Worm (Caenorhabditis elegans): ENCODE data around the gene zer-1.

zer-1 gene

ce11 chrIII:888983-889549 is 2.5 kb upstream of the zer-1 start:
- TF ChIP-seq ceh-34 (tag; optimal IDR thresholded peaks at IDR 0.05), result no peak
- TF ChIP-seq hlh-30 (tag; optimal IDR thresholded peaks at IDR 0.05; ENCODE audit: insufficient read depth), result peak; percentile 48
- TF ChIP-seq lin-11 (tag; optimal IDR thresholded peaks at IDR 0.05), result no peak
- TF ChIP-seq unc-42 (tag; optimal IDR thresholded peaks at IDR 0.05), result peak; percentile 40

ce11 chrIII:887874-888299 is 1.3 kb upstream of the zer-1 start:
- TF ChIP-seq hlh-15 (tag; optimal IDR thresholded peaks at IDR 0.05) (no peak), lim-6 (tag; optimal IDR thresholded peaks at IDR 0.05) (no peak), unc-42 (tag; optimal IDR thresholded peaks at IDR 0.05) (peak; percentile 73), dve-1 (tag; optimal IDR thresholded peaks at IDR 0.05) (peak; percentile 55), ceh-45 (GFP tag; IDR thresholded peaks at IDR 0.05) (0 out of 2 replicates have a peak, but pooled peaks have one; percentile 19), syd-9 (tag; optimal IDR thresholded peaks at IDR 0.05) (peak; percentile 14), unc-86 (tag; optimal IDR thresholded peaks at IDR 0.05) (peak; percentile 13), lin-11 (tag; optimal IDR thresholded peaks at IDR 0.05) (no peak), pag-3 (tag; optimal IDR thresholded peaks at IDR 0.05; ENCODE audit: borderline replicate concordance) (no peak), rnt-1 (tag; optimal IDR thresholded peaks at IDR 0.05) (peak; percentile 10), hlh-6 (tag; optimal IDR thresholded peaks at IDR 0.05) (no peak), C08G9.2 (tag; optimal IDR thresholded peaks at IDR 0.05) (no peak), unc-55 (GFP tag; optimal IDR thresholded peaks at IDR 0.05) (peak; percentile 55), nhr-11 (tag; optimal IDR thresholded peaks at IDR 0.05) (no peak), odd-2 (tag; optimal IDR thresholded peaks at IDR 0.05) (no peak), ztf-16 (tag; optimal IDR thresholded peaks at IDR 0.05) (no peak), fax-1 (tag; optimal IDR thresholded peaks at IDR 0.05) (no peak), dmd-4 (tag; optimal IDR thresholded peaks at IDR 0.05; ENCODE audit: borderline replicate concordance) (no peak), pha-4 (tag; optimal IDR thresholded peaks at IDR 0.05) (no peak), pax-1 (tag; optimal IDR thresholded peaks at IDR 0.05) (no peak), hlh-13 (GFP tag; optimal IDR thresholded peaks at IDR 0.05) (no peak), pros-1 (tag; optimal IDR thresholded peaks at IDR 0.05) (peak; percentile 67), eyg-1 (tag; optimal IDR thresholded peaks at IDR 0.05) (peak; percentile 53), elt-2 (tag; optimal IDR thresholded peaks at IDR 0.05) (peak; percentile 52), hlh-8 (tag; optimal IDR thresholded peaks at IDR 0.05) (no peak), Y22D7AL.16 (tag; optimal IDR thresholded peaks at IDR 0.05) (no peak), C38D4.7 (GFP tag; optimal IDR thresholded peaks at IDR 0.05) (no peak), ceh-9 (tag; optimal IDR thresholded peaks at IDR 0.05) (no peak), ceh-18 (tag; optimal IDR thresholded peaks at IDR 0.05) (peak; percentile 42), pqm-1 (tag; optimal IDR thresholded peaks at IDR 0.05) (no peak), gmeb-2 (tag; optimal IDR thresholded peaks at IDR 0.05) (no peak), sox-4 (tag; optimal IDR thresholded peaks at IDR 0.05) (no peak), ceh-22 (tag; optimal IDR thresholded peaks at IDR 0.05) (no peak), fkh-10 (GFP tag; optimal IDR thresholded peaks at IDR 0.05) (peak; percentile 44), ceh-14 (tag; optimal IDR thresholded peaks at IDR 0.05) (peak; percentile 50), tbx-2 (tag; optimal IDR thresholded peaks at IDR 0.05) (peak; percentile 76), ttx-3 (tag; optimal IDR thresholded peaks at IDR 0.05) (no peak), ets-4 (tag; optimal IDR thresholded peaks at IDR 0.05) (no peak), ceh-30 (tag; optimal IDR thresholded peaks at IDR 0.05) (peak; percentile 22), ceh-6 (GFP tag; optimal IDR thresholded peaks at IDR 0.05) (no peak), ahr-1 (tag; optimal IDR thresholded peaks at IDR 0.05) (no peak), nfya-1 (tag; optimal IDR thresholded peaks at IDR 0.05) (peak; percentile 71), sox-2 (GFP tag; IDR thresholded peaks at IDR 0.05) (no peak), pha-2 (tag; optimal IDR thresholded peaks at IDR 0.05) (no peak), ceh-19 (GFP tag; optimal IDR thresholded peaks at IDR 0.05) (peak; percentile 68), tbx-7 (tag; optimal IDR thresholded peaks at IDR 0.05) (no peak), ceh-34 (tag; optimal IDR thresholded peaks at IDR 0.05) (peak; percentile 40), ceh-48 (tag; optimal IDR thresholded peaks at IDR 0.05) (peak; percentile 99), ama-1 (optimal IDR thresholded peaks at IDR 0.05) (no peak), ref-2 (tag; optimal IDR thresholded peaks at IDR 0.05) (peak; percentile 35)

Measured in whole organism, late embryonic.